Fruit fly (Drosophila melanogaster): ENCODE measurements around the gene cnc.

The cnc gene

dm6 chr3R:23257986-23258427, 31.5 kb upstream of the cnc start, which contains the start of the genes wda and Pex11c (continued):
- TF ChIP-seq CG8632 (GFP tag; optimal IDR thresholded peaks at IDR 0.05) (peak; percentile 82), CG6854 (GFP tag; optimal IDR thresholded peaks at IDR 0.05) (no peak), CG8319 (GFP tag; optimal IDR thresholded peaks at IDR 0.05) (peak; percentile 42), spab (GFP tag; optimal IDR thresholded peaks at IDR 0.05) (peak; percentile 30), ss (GFP tag; optimal IDR thresholded peaks at IDR 0.05) (peak in 1 of 2 experiments; percentile 49), CG6276 (GFP tag; optimal IDR thresholded peaks at IDR 0.05) (peak; percentile 55), Sox14 (GFP tag; optimal IDR thresholded peaks at IDR 0.05) (peak; percentile 41), Sox102F (GFP tag; optimal IDR thresholded peaks at IDR 0.05) (peak; percentile 58), CG9139 (GFP tag; optimal IDR thresholded peaks at IDR 0.05) (no peak), Hr39 (GFP tag; optimal IDR thresholded peaks at IDR 0.05) (peak; percentile 56), Hr38 (GFP tag; optimal IDR thresholded peaks at IDR 0.05) (no peak), lz (GFP tag; optimal IDR thresholded peaks at IDR 0.05) (peak; percentile 74), fd59A (GFP tag; optimal IDR thresholded peaks at IDR 0.05) (peak; percentile 0), CG3032 (tag; optimal IDR thresholded peaks at IDR 0.05) (peak; percentile 86), eg (GFP tag; IDR thresholded peaks at IDR 0.05) (no peak; the same call in 2 of the 3 replicates), Sox15 (GFP tag; optimal IDR thresholded peaks at IDR 0.05) (peak; percentile 67), fkh (GFP tag; optimal IDR thresholded peaks at IDR 0.05) (peak; percentile 54), CG32006 (GFP tag; optimal IDR thresholded peaks at IDR 0.05) (peak; percentile 86), achi (GFP tag; optimal IDR thresholded peaks at IDR 0.05) (peak; percentile 86), CG6163 (GFP tag; IDR thresholded peaks at IDR 0.05) (no peak), CG11294 (GFP tag; IDR thresholded peaks at IDR 0.05) (peak; percentile 62; the same call in 1 of the 2 replicates), vri (GFP tag; optimal IDR thresholded peaks at IDR 0.05) (peak; percentile 67), CG8119 (GFP tag; IDR thresholded peaks at IDR 0.05) (peak; percentile 80; the same call in 2 of the 3 replicates), CG10669 (GFP tag; optimal IDR thresholded peaks at IDR 0.05) (peak; percentile 54), svp (GFP tag) (no peak), Eip93F (GFP tag; optimal IDR thresholded peaks at IDR 0.05) (peak; percentile 63), Hr4 (GFP tag; optimal IDR thresholded peaks at IDR 0.05) (peak; percentile 57), Gug (GFP tag; IDR thresholded peaks at IDR 0.05) (no peak; the same call in none of the 2 replicates), CG15336 (GFP tag; IDR thresholded peaks at IDR 0.05) (peak; percentile 69), CG7368 (GFP tag; optimal IDR thresholded peaks at IDR 0.05) (peak; percentile 28), OdsH (GFP tag; optimal IDR thresholded peaks at IDR 0.05) (peak; percentile 80), net (GFP tag; optimal IDR thresholded peaks at IDR 0.05) (peak; percentile 65), CG16779 (tag; optimal IDR thresholded peaks at IDR 0.05) (no peak), Eip78C (GFP tag) (peak; percentile 83), dsx (GFP tag; optimal IDR thresholded peaks at IDR 0.05; ENCODE audit: poor library complexity, severe bottlenecking) (peak; percentile 78), CG31627 (GFP tag; optimal IDR thresholded peaks at IDR 0.05) (peak; percentile 49), esn (GFP tag; optimal IDR thresholded peaks at IDR 0.05) (peak; percentile 78), CG4318 (GFP tag; optimal IDR thresholded peaks at IDR 0.05) (peak; percentile 56), CG11762 (GFP tag; optimal IDR thresholded peaks at IDR 0.05; ENCODE audit: insufficient read depth) (peak; percentile 27), Lpt (GFP tag; optimal IDR thresholded peaks at IDR 0.05) (peak; percentile 7), CG11902 (GFP tag; optimal IDR thresholded peaks at IDR 0.05) (peak; percentile 16), topi (GFP tag; optimal IDR thresholded peaks at IDR 0.05) (peak; percentile 39)

dm6 chr3R:23251256-23251655, 24.7 kb upstream of the cnc start, which contains the start of the genes Rad60 and EloA:
Gene Rad60 (minus strand): TSS chr3R:23251477.
Gene EloA (plus strand): TSS chr3R:23251563.
- peak in 1 of 2 experiments; percentile 50 for TF ChIP-seq salr (GFP tag; optimal IDR thresholded peaks at IDR 0.05)
- TF ChIP-seq CG4318 (GFP tag; optimal IDR thresholded peaks at IDR 0.05) = peak; percentile 16
- peak; percentile 75 for TF ChIP-seq Met (GFP tag; optimal IDR thresholded peaks at IDR 0.05)
- peak; percentile 81 for TF ChIP-seq Sox102F (GFP tag; optimal IDR thresholded peaks at IDR 0.05)
- peak; percentile 82 for TF ChIP-seq OdsH (GFP tag; optimal IDR thresholded peaks at IDR 0.05)
- peak; percentile 80 for TF ChIP-seq acj6 (GFP tag; optimal IDR thresholded peaks at IDR 0.05)
- TF ChIP-seq Ets21C (GFP tag; optimal IDR thresholded peaks at IDR 0.05) = no peak
- TF ChIP-seq topi (GFP tag; optimal IDR thresholded peaks at IDR 0.05) = peak; percentile 80
- TF ChIP-seq CG8119 (GFP tag; IDR thresholded peaks at IDR 0.05) = no peak
- peak; percentile 43 for TF ChIP-seq Hr38 (GFP tag; optimal IDR thresholded peaks at IDR 0.05)
- TF ChIP-seq Gug (GFP tag; IDR thresholded peaks at IDR 0.05) = peak; percentile 43; the same call in 1 of the 2 replicates
- TF ChIP-seq CG10669 (GFP tag; optimal IDR thresholded peaks at IDR 0.05) = peak; percentile 50
- peak; percentile 59 for TF ChIP-seq CG8632 (GFP tag; optimal IDR thresholded peaks at IDR 0.05)
- peak; percentile 89 for TF ChIP-seq Sox14 (GFP tag; optimal IDR thresholded peaks at IDR 0.05)
- peak; percentile 66 for TF ChIP-seq CG7368 (GFP tag; optimal IDR thresholded peaks at IDR 0.05)
- TF ChIP-seq dsx (GFP tag; optimal IDR thresholded peaks at IDR 0.05; ENCODE audit: poor library complexity, severe bottlenecking) = peak; percentile 43
- peak; percentile 81 for TF ChIP-seq cyc (GFP tag; optimal IDR thresholded peaks at IDR 0.05)
- TF ChIP-seq CG11902 (GFP tag; optimal IDR thresholded peaks at IDR 0.05) = peak; percentile 42
- peak; percentile 59 for TF ChIP-seq CG32006 (GFP tag; optimal IDR thresholded peaks at IDR 0.05)
- TF ChIP-seq CG16779 (tag; optimal IDR thresholded peaks at IDR 0.05) = no peak
- TF ChIP-seq CG6854 (GFP tag; optimal IDR thresholded peaks at IDR 0.05) = peak; percentile 33
- peak; percentile 38 for TF ChIP-seq Sox15 (GFP tag; optimal IDR thresholded peaks at IDR 0.05)
- TF ChIP-seq dac (GFP tag; optimal IDR thresholded peaks at IDR 0.05) = no peak
- peak; percentile 92 for TF ChIP-seq fkh (GFP tag; optimal IDR thresholded peaks at IDR 0.05)
- peak; percentile 85 for TF ChIP-seq lz (GFP tag; optimal IDR thresholded peaks at IDR 0.05)
- TF ChIP-seq eg (GFP tag; IDR thresholded peaks at IDR 0.05) = peak; percentile 77
